Worm (Caenorhabditis elegans): ENCODE measurements around the gene memo-1.

DNA sequence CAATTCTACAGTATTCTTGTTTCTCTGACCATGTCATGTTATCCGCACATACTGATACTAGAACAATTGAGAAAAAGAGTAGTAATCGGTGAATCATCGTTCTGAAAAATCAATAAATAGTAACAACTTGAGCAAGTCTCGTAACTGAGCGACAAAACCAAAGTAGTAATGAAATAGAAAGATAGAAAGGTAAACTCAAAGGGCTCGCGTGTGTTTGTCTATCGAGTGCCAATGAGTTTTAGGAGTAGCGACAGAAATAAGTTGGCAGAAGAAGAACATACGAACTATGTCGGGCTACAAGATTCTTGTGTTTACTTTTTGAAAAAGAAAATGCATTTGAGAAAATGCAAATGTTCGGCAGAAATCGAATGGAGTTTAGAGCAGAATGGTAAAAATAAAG, 7.5 kb downstream of the memo-1 start, which contains the start of gene C37C3.12:
- TF ChIP-seq blmp-1 (tag; optimal IDR thresholded peaks at IDR 0.05; ENCODE audit: insufficient read depth), result no peak
- TF ChIP-seq unc-62 (GFP tag; optimal IDR thresholded peaks at IDR 0.05), result no peak
- no peak for TF ChIP-seq nhr-12 (tag; optimal IDR thresholded peaks at IDR 0.05)
- TF ChIP-seq nhr-11 (tag; optimal IDR thresholded peaks at IDR 0.05), result no peak
- TF ChIP-seq alr-1 (tag; optimal IDR thresholded peaks at IDR 0.05), result no peak
- TF ChIP-seq nhr-129 (tag; optimal IDR thresholded peaks at IDR 0.05), result no peak
- no peak for TF ChIP-seq unc-55 (GFP tag; optimal IDR thresholded peaks at IDR 0.05)
- TF ChIP-seq aly-2 (tag; optimal IDR thresholded peaks at IDR 0.05), result no peak
- TF ChIP-seq nhr-237 (tag; optimal IDR thresholded peaks at IDR 0.05), result no peak
- no peak for TF ChIP-seq ZK546.5 (tag; optimal IDR thresholded peaks at IDR 0.05)
- TF ChIP-seq unc-39 (tag; optimal IDR thresholded peaks at IDR 0.05), result no peak

Measured in whole organism, L2 larva.